Worm (Caenorhabditis elegans): ENCODE data around the gene F59E11.5.

- TF ChIP-seq ceh-13 (GFP tag; optimal IDR thresholded peaks at IDR 0.05) = no peak
- TF ChIP-seq ets-7 (tag; optimal IDR thresholded peaks at IDR 0.05) = no peak
- no peak for TF ChIP-seq ama-1 (optimal IDR thresholded peaks at IDR 0.05)
- no peak for TF ChIP-seq pes-1 (GFP tag; IDR thresholded peaks at IDR 0.05)
Observed at ce11 chrV:8988104-8988503, 6.8 kb upstream of the F59E11.5 start, which contains the start of gene str-87.
